Worm (Caenorhabditis elegans) whole organism, L2 larva: Measurements from ENCODE around the gene snpc-1.1.

Experiments used
- ceh-82 ChIP-seq: fragments of 150-350 bp; optimal IDR thresholded peaks from 2 replicates; lab custom pipeline; 2014; ENCODE audit warnings: missing biosample characterization, missing genetic modification characterization
- lin-11 ChIP-seq: fragments of 150-350 bp; sonication (generic microtip); optimal IDR thresholded peaks from 2 replicates; lab custom pipeline; 2014; ENCODE audit warnings: missing biosample characterization, missing genetic modification characterization, inconsistent platforms, mixed read lengths

ce11 chrII:7755116-7755571, 26.0 kb downstream of the snpc-1.1 start, which contains the start of the genes B0228.6 and B0228.1:
- TF ChIP-seq ceh-82 (tag; lab: Kevin White, UChicago) (no peak), lin-11 (no peak)
